Fruit fly (Drosophila melanogaster) S2 (cell line): Measurements from ENCODE around the gene sens.

Source experiments
- CG8478 ChIP-seq: fragments of >200 bp; optimal IDR thresholded peaks from 2 replicates; lab custom pipeline; 2018
- CTCF ChIP-seq, 2 experiments: fragments of >200 bp; optimal IDR thresholded peaks; 2 replicates each; lab custom pipeline; 2018

- TF ChIP-seq CTCF (optimal IDR thresholded peaks at IDR 0.05; lab: Kevin White, UChicago) (no peak), CG8478 (lab: Kevin White, UChicago) (no peak)
Measured at dm6 chr3L:13426573-13426972, 25.6 kb upstream of the sens start, which contains the start of gene CG14105.
